Worm (Caenorhabditis elegans): Measurements from ENCODE around the gene M57.2.

M57.2 gene

ce11 chrIV:3526831-3527404 lies at the start of gene M57.2:
Gene M57.2, plus strand, starts transcription at chrIV:3527354.
- no peak for TF ChIP-seq blmp-1 (tag; optimal IDR thresholded peaks at IDR 0.05)
- TF ChIP-seq nhr-47 (tag; optimal IDR thresholded peaks at IDR 0.05): no peak
- no peak for TF ChIP-seq unc-62 (GFP tag; optimal IDR thresholded peaks at IDR 0.05)
- TF ChIP-seq tlp-1 (tag; optimal IDR thresholded peaks at IDR 0.05): no peak
- no peak for TF ChIP-seq aha-1 (tag; optimal IDR thresholded peaks at IDR 0.05)
- TF ChIP-seq jun-1 (tag; optimal IDR thresholded peaks at IDR 0.05): no peak
- no peak for TF ChIP-seq snpc-4 (tag; optimal IDR thresholded peaks at IDR 0.05)
- TF ChIP-seq ceh-88 (GFP tag; IDR thresholded peaks at IDR 0.05): no peak
- no peak for TF ChIP-seq xbp-1 (tag; optimal IDR thresholded peaks at IDR 0.05)
- TF ChIP-seq unc-30 (tag; optimal IDR thresholded peaks at IDR 0.05): no peak
- TF ChIP-seq nhr-20 (tag; optimal IDR thresholded peaks at IDR 0.05): no peak
- no peak for TF ChIP-seq zag-1 (tag; optimal IDR thresholded peaks at IDR 0.05)

- TF ChIP-seq mdl-1 (tag; optimal IDR thresholded peaks at IDR 0.05) (no peak), C34B4.2 (tag; optimal IDR thresholded peaks at IDR 0.05) (no peak), ztf-4 (tag; optimal IDR thresholded peaks at IDR 0.05) (no peak), unc-62 (GFP tag; optimal IDR thresholded peaks at IDR 0.05) (no peak), dpl-1 (GFP tag; optimal IDR thresholded peaks at IDR 0.05) (no peak), snu-23 (GFP tag; optimal IDR thresholded peaks at IDR 0.05) (no peak), skn-1 (tag; optimal IDR thresholded peaks at IDR 0.05) (no peak), lir-3 (tag; optimal IDR thresholded peaks at IDR 0.05; ENCODE audit: poor library complexity) (no peak), ceh-82 (tag; optimal IDR thresholded peaks at IDR 0.05) (no peak), lsy-2 (tag; optimal IDR thresholded peaks at IDR 0.05) (no peak), pqm-1 (tag; optimal IDR thresholded peaks at IDR 0.05) (no peak)
Measured at ce11 chrIV:3478911-3479385, 48.2 kb upstream of the M57.2 start, which contains the start of the genes srz-70 and C09G12.5. Gene srz-70, minus strand, starts transcription at chrIV:3479011. Gene C09G12.5, plus strand, starts transcription at chrIV:3479335.

- no peak for TF ChIP-seq zag-1 (tag; optimal IDR thresholded peaks at IDR 0.05)
- TF ChIP-seq C16A3.4 (tag; optimal IDR thresholded peaks at IDR 0.05): no peak
- TF ChIP-seq lin-14 (GFP tag; optimal IDR thresholded peaks at IDR 0.05): no peak
- TF ChIP-seq aha-1 (tag; optimal IDR thresholded peaks at IDR 0.05): no peak
Measured at ce11 chrIV:3481760-3482159, 45.4 kb upstream of the M57.2 start, which contains the start of gene srz-37. Gene srz-37, minus strand, starts transcription at chrIV:3481860.

ce11 chrIV:3482195-3482959 lies 44.8 kb upstream of the M57.2 start, which contains the start of gene srz-82:
Gene srz-82, plus strand, starts transcription at chrIV:3482895.
- TF ChIP-seq vab-15 (tag; optimal IDR thresholded peaks at IDR 0.05): no peak
- TF ChIP-seq F16B12.6 (tag; optimal IDR thresholded peaks at IDR 0.05): no peak
- no peak for TF ChIP-seq efl-1 (optimal IDR thresholded peaks at IDR 0.05)
- peak in 1 of 2 experiments; percentile 15 for TF ChIP-seq efl-1 (GFP tag; optimal IDR thresholded peaks at IDR 0.05 in 1 of 2)
- TF ChIP-seq nhr-85 (tag): no peak
- TF ChIP-seq fkh-8 (tag; optimal IDR thresholded peaks at IDR 0.05): peak; percentile 32
- no peak for TF ChIP-seq mab-9 (GFP tag; IDR thresholded peaks at IDR 0.05)
- no peak for TF ChIP-seq lin-35 (GFP tag; optimal IDR thresholded peaks at IDR 0.05)
- no peak for TF ChIP-seq ceh-63 (GFP tag; optimal IDR thresholded peaks at IDR 0.05)
- peak; percentile 99 for TF ChIP-seq hlh-4 (tag; optimal IDR thresholded peaks at IDR 0.05)
- no peak for TF ChIP-seq nhr-11 (tag; optimal IDR thresholded peaks at IDR 0.05)
- TF ChIP-seq lin-14 (GFP tag; optimal IDR thresholded peaks at IDR 0.05): no peak
- TF ChIP-seq ces-1 (GFP tag; optimal IDR thresholded peaks at IDR 0.05): no peak

Measured in whole organism, L1 larva.